Fruit fly (Drosophila melanogaster) whole organism, embryonic: Measurements from ENCODE around the gene CheA7a.
A peak's percentile ranks its signal among the peaks of the same experiment; 100 is the strongest.

Experiments used
- Abd-B ChIP-seq: fragments of 200-800 bp; sonication (Bioruptor generic); optimal IDR thresholded peaks from 2 replicates; lab custom pipeline; 2018; ENCODE audit warnings: missing biosample characterization, mild to moderate bottlenecking, missing genetic modification characterization, moderate library complexity
- CG10543 ChIP-seq: fragments of 200-800 bp; sonication (Bioruptor generic); optimal IDR thresholded peaks from 3 replicates; lab custom pipeline; 2017; ENCODE audit warnings: missing biosample characterization, mild to moderate bottlenecking, missing genetic modification characterization, moderate library complexity
- CG10959 ChIP-seq: fragments of 200-800 bp; sonication (Bioruptor generic); IDR thresholded peaks from 2 replicates; pipeline ENCODE4 v1.3.6; 2022; ENCODE audit warnings: missing biosample characterization, missing genetic modification characterization
- CG12219 ChIP-seq: fragments of 200-800 bp; sonication (Bioruptor generic); optimal IDR thresholded peaks from 3 replicates; lab custom pipeline; 2018; ENCODE audit warnings: missing biosample characterization, mild to moderate bottlenecking, missing genetic modification characterization
- CG14710 ChIP-seq: fragments of 200-800 bp; sonication (Bioruptor generic); optimal IDR thresholded peaks from 3 replicates; lab custom pipeline; 2019; ENCODE audit warnings: missing biosample characterization, mild to moderate bottlenecking, missing genetic modification characterization, moderate library complexity
- CG15269 ChIP-seq: fragments of 200-800 bp; sonication (Bioruptor generic); optimal IDR thresholded peaks from 2 replicates; lab custom pipeline; 2018; ENCODE audit warnings: missing biosample characterization, mild to moderate bottlenecking, missing genetic modification characterization, moderate library complexity
- CG15514 ChIP-seq: fragments of 200-800 bp; sonication (Bioruptor generic); optimal IDR thresholded peaks from 3 replicates; lab custom pipeline; 2017; ENCODE audit warnings: missing biosample characterization, missing genetic modification characterization, mild to moderate bottlenecking, moderate library complexity, missing genetic modification reagents
- CG15601 ChIP-seq: fragments of 200-800 bp; sonication (Bioruptor generic); optimal IDR thresholded peaks from 3 replicates; lab custom pipeline; 2019; ENCODE audit warnings: missing biosample characterization, mild to moderate bottlenecking, missing genetic modification characterization, moderate library complexity
- CG16863 ChIP-seq: fragments of 200-800 bp; sonication (Bioruptor generic); optimal IDR thresholded peaks from 3 replicates; lab custom pipeline; 2016; ENCODE audit warnings: missing biosample characterization, missing genetic modification characterization
- CG17361 ChIP-seq: fragments of 200-800 bp; sonication (Bioruptor generic); IDR thresholded peaks from 3 replicates; pipeline ENCODE4 v1.3.6; 2022; ENCODE audit warnings: missing biosample characterization, missing genetic modification characterization
- CG17912 ChIP-seq: fragments of 200-800 bp; sonication (Bioruptor generic); optimal IDR thresholded peaks from 2 replicates; lab custom pipeline; 2018; ENCODE audit warnings: missing biosample characterization, mild to moderate bottlenecking, missing genetic modification characterization
- CG18764 ChIP-seq: fragments of 200-800 bp; sonication (Bioruptor generic); optimal IDR thresholded peaks from 3 replicates; lab custom pipeline; 2016; ENCODE audit warnings: missing biosample characterization, missing genetic modification characterization
- CG2129 ChIP-seq: fragments of 200-800 bp; sonication (Bioruptor generic); IDR thresholded peaks from 2 replicates; pipeline ENCODE4 v1.3.6; 2022; ENCODE audit warnings: missing biosample characterization, missing genetic modification characterization; ENCODE audit not compliant: partially characterized antibody
- CG2678 ChIP-seq: fragments of 200-800 bp; sonication (Bioruptor generic); optimal IDR thresholded peaks from 3 replicates; lab custom pipeline; 2019; ENCODE audit warnings: missing biosample characterization, mild to moderate bottlenecking, missing genetic modification characterization, moderate library complexity
- CG2875 ChIP-seq: fragments of 200-800 bp; sonication (Bioruptor generic); optimal IDR thresholded peaks from 2 replicates; lab custom pipeline; 2017; ENCODE audit warnings: missing biosample characterization, mild to moderate bottlenecking, missing genetic modification characterization, missing genetic modification reagents
- CG31388 ChIP-seq: fragments of 200-800 bp; sonication (Bioruptor generic); optimal IDR thresholded peaks from 2 replicates; lab custom pipeline; 2016; ENCODE audit warnings: missing biosample characterization, missing genetic modification characterization
- CG33213 ChIP-seq: fragments of 200-800 bp; sonication (Bioruptor generic); optimal IDR thresholded peaks from 3 replicates; lab custom pipeline; 2016; ENCODE audit warnings: missing biosample characterization, missing genetic modification characterization
- CG34376 ChIP-seq: fragments of 200-800 bp; sonication (Bioruptor generic); optimal IDR thresholded peaks from 2 replicates; lab custom pipeline; 2018; ENCODE audit warnings: missing biosample characterization, mild to moderate bottlenecking, missing genetic modification characterization
- CG3726 ChIP-seq: fragments of 200-800 bp; sonication (Bioruptor generic); IDR thresholded peaks from 3 replicates; pipeline ENCODE4, ENCODE4 v1.3.6; 2022; ENCODE audit warnings: missing biosample characterization, missing genetic modification characterization
- CG4360 ChIP-seq: fragments of 200-800 bp; sonication (Bioruptor generic); IDR thresholded peaks from 2 replicates; pipeline ENCODE4 v1.3.6; 2022; ENCODE audit warnings: missing biosample characterization, missing genetic modification characterization
- CG4404 ChIP-seq: fragments of 200-800 bp; sonication (Bioruptor generic); IDR thresholded peaks from 2 replicates; pipeline ENCODE4 v1.3.6; 2022; ENCODE audit warnings: missing biosample characterization, missing genetic modification characterization
- CG4707 ChIP-seq: fragments of 200-800 bp; sonication (Bioruptor generic); optimal IDR thresholded peaks from 2 replicates; lab custom pipeline; 2018; ENCODE audit warnings: missing biosample characterization, mild to moderate bottlenecking, missing genetic modification characterization, moderate library complexity
- CG6689 ChIP-seq: fragments of 200-800 bp; sonication (Bioruptor generic); IDR thresholded peaks from 2 replicates; pipeline ENCODE4 v1.3.6; 2022; ENCODE audit warnings: missing biosample characterization, missing genetic modification characterization
- CG6791 ChIP-seq: fragments of 200-800 bp; sonication (Bioruptor generic); IDR thresholded peaks from 3 replicates; pipeline ENCODE4 v1.3.6; 2022; ENCODE audit warnings: missing biosample characterization, missing genetic modification characterization; ENCODE audit not compliant: partially characterized antibody
- Dip2 ChIP-seq: fragments of 200-800 bp; sonication (Bioruptor generic); IDR thresholded peaks from 2 replicates; pipeline ENCODE4 v1.3.6; 2022; ENCODE audit warnings: missing biosample characterization, missing genetic modification characterization
- Hand ChIP-seq: fragments of 200-800 bp; sonication (Bioruptor generic); optimal IDR thresholded peaks from 2 replicates; lab custom pipeline; 2017; ENCODE audit warnings: mild to moderate bottlenecking, missing biosample characterization, missing genetic modification reagents, missing genetic modification characterization
- Mad ChIP-seq: fragments of 200-800 bp; sonication (Bioruptor generic); optimal IDR thresholded peaks from 2 replicates; lab custom pipeline; 2016; ENCODE audit warnings: missing biosample characterization, missing genetic modification characterization
- Poxn ChIP-seq: fragments of 200-800 bp; sonication (Bioruptor generic); IDR thresholded peaks from 2 replicates; pipeline ENCODE4 v1.3.6; 2022; ENCODE audit warnings: missing biosample characterization, missing genetic modification characterization
- Ptx1 ChIP-seq: fragments of 200-800 bp; sonication (Bioruptor generic); IDR thresholded peaks from 2 replicates; pipeline ENCODE4 v1.3.6; 2022; ENCODE audit warnings: missing biosample characterization, missing genetic modification characterization
- Rx ChIP-seq: fragments of 200-800 bp; sonication (Bioruptor generic); IDR thresholded peaks from 2 replicates; pipeline ENCODE4 v1.3.6; 2022; ENCODE audit warnings: missing biosample characterization, missing genetic modification characterization
- Six4 ChIP-seq: fragments of 200-800 bp; sonication (Bioruptor generic); optimal IDR thresholded peaks from 2 replicates; lab custom pipeline; 2016; ENCODE audit warnings: missing biosample characterization, missing genetic modification characterization
- Xbp1 ChIP-seq: fragments of 200-800 bp; sonication (Bioruptor generic); optimal IDR thresholded peaks from 3 replicates; lab custom pipeline; 2016; ENCODE audit warnings: missing biosample characterization, mild to moderate bottlenecking, missing genetic modification characterization
- cad ChIP-seq: fragments of >200 bp; optimal IDR thresholded peaks from 2 replicates; lab custom pipeline; 2017; ENCODE audit warnings: missing biosample characterization, missing genetic modification characterization
- eyg ChIP-seq: fragments of 200-800 bp; sonication (Bioruptor generic); optimal IDR thresholded peaks from 3 replicates; lab custom pipeline; 2016; ENCODE audit warnings: missing biosample characterization, missing genetic modification characterization
- fd3F ChIP-seq: fragments of 200-800 bp; sonication (Bioruptor generic); optimal IDR thresholded peaks from 2 replicates; lab custom pipeline; 2018; ENCODE audit warnings: missing biosample characterization, mild to moderate bottlenecking, missing genetic modification characterization, moderate library complexity
- grn ChIP-seq: fragments of 200-800 bp; sonication (Bioruptor generic); optimal IDR thresholded peaks from 3 replicates; lab custom pipeline; 2017; ENCODE audit warnings: missing biosample characterization, missing genetic modification characterization
- jing ChIP-seq: fragments of 200-800 bp; sonication (Bioruptor generic); optimal IDR thresholded peaks from 2 replicates; lab custom pipeline; 2018; ENCODE audit warnings: missing biosample characterization, mild to moderate bottlenecking, missing genetic modification characterization
- maf-S ChIP-seq: fragments of 200-800 bp; sonication (Bioruptor generic); optimal IDR thresholded peaks from 2 replicates; lab custom pipeline; 2016; ENCODE audit warnings: missing biosample characterization, missing genetic modification characterization
- mirr ChIP-seq: fragments of 200-800 bp; sonication (Bioruptor generic); optimal IDR thresholded peaks from 3 replicates; lab custom pipeline; 2018; ENCODE audit warnings: missing biosample characterization, mild to moderate bottlenecking, missing genetic modification characterization
- phol ChIP-seq: fragments of 200-800 bp; sonication (Bioruptor generic); optimal IDR thresholded peaks from 3 replicates; lab custom pipeline; 2018; ENCODE audit warnings: missing biosample characterization, mild to moderate bottlenecking, missing genetic modification characterization, moderate library complexity
- pnt ChIP-seq: fragments of 200-800 bp; sonication (Bioruptor generic); optimal IDR thresholded peaks from 3 replicates; lab custom pipeline; 2016; ENCODE audit warnings: missing biosample characterization, missing genetic modification characterization
- row ChIP-seq: fragments of 200-800 bp; sonication (Bioruptor generic); IDR thresholded peaks from 3 replicates; pipeline ENCODE4 v1.3.6; 2022; ENCODE audit warnings: missing biosample characterization, missing genetic modification characterization
- salm ChIP-seq: fragments of 200-800 bp; sonication (Bioruptor generic); optimal IDR thresholded peaks from 2 replicates; lab custom pipeline; 2018; ENCODE audit warnings: missing biosample characterization, mild to moderate bottlenecking, missing genetic modification characterization
- sc ChIP-seq, 3 experiments: fragments of >200 bp in 2 of 3; fragments of 200-800 bp in 1 of 3; sonication (Bioruptor generic) in 1 of 3; optimal IDR thresholded peaks; 2 replicates in 2 of 3; 3 replicates in 1 of 3; lab custom pipeline; 2017; ENCODE audit warnings: mild to moderate bottlenecking in 1 of 3, missing biosample characterization in 1 of 3, missing genetic modification characterization in 1 of 3, missing genetic modification reagents in 1 of 3
- sens ChIP-seq: fragments of 200-800 bp; sonication (Bioruptor generic); peaks from one replicate; lab custom pipeline; 2016; ENCODE audit warnings: missing biosample characterization, missing genetic modification characterization
- slbo ChIP-seq: fragments of 200-800 bp; sonication (Bioruptor generic); IDR thresholded peaks from 2 replicates; pipeline ENCODE4 v1.3.6; 2022; ENCODE audit warnings: missing biosample characterization, missing genetic modification characterization
- sqz ChIP-seq: fragments of 200-800 bp; sonication (Bioruptor generic); optimal IDR thresholded peaks from 3 replicates; lab custom pipeline; 2018; ENCODE audit warnings: missing biosample characterization, mild to moderate bottlenecking, missing genetic modification characterization
- tgo ChIP-seq: fragments of 200-800 bp; sonication (Bioruptor generic); IDR thresholded peaks from 3 replicates; pipeline ENCODE4 v1.3.6; 2022; ENCODE audit warnings: missing biosample characterization, missing genetic modification characterization
- unc-4 ChIP-seq: fragments of 200-800 bp; sonication (Bioruptor generic); IDR thresholded peaks from 2 replicates; pipeline ENCODE4 v1.3.6; 2022; ENCODE audit warnings: missing biosample characterization, missing genetic modification characterization; ENCODE audit not compliant: partially characterized antibody
- yki ChIP-seq: fragments of >200 bp; optimal IDR thresholded peaks from 3 replicates; lab custom pipeline; 2018

Gene CheA7a

DNA sequence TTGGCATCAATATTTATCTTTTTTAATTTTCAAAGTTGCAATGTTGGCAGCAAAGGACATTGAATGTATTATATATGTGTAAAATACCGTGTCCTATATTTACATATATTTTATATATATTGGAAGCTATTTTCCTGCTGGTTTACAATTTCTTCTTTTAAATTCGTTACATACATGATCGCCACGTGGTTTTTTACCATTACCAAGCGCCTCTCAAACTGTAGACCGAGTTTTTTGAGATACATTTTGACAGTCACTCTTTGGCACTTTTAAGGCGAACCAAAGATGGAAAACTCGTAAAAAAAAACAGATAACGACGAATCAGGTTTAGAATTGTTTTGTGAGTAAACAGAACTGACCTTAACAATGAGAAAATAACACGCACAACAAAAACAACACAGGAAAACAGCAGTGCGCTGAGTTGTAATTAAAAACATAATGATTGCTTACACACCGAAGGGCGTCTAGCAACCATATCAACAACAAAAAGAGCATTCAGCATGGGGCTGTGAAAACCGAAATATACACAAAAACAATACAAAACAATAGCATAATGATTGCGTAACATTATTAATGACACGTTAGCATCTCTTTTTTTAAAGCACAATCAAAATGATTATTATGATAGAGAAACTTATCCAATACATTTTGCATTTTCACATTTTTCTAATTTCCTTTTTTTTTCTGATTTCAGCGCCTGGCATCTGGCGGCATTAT lies 38.2 kb upstream of the CheA7a start (continued):
- no peak for TF ChIP-seq CG15601 (tag; lab: Kevin White, UChicago)
- no peak for TF ChIP-seq unc-4 (GFP tag; lab: Robert Waterston, UW)
- TF ChIP-seq maf-S (GFP tag; lab: Kevin White, UChicago): no peak
- TF ChIP-seq CG2129 (GFP tag; lab: Robert Waterston, UW): no peak
- TF ChIP-seq CG2678: no peak
- TF ChIP-seq CG15514: no peak
- TF ChIP-seq CG6689 (GFP tag; lab: Robert Waterston, UW): no peak
- TF ChIP-seq CG31388: no peak
- peak; percentile 44 for TF ChIP-seq cad (GFP tag; lab: Kevin White, UChicago)
- no peak for TF ChIP-seq fd3F (GFP tag; lab: Kevin White, UChicago)
- TF ChIP-seq CG17912 (GFP tag; lab: Kevin White, UChicago): no peak
- TF ChIP-seq Hand (GFP tag; lab: Kevin White, UChicago): no peak
- peak; percentile 50 for TF ChIP-seq CG4360 (GFP tag; lab: Robert Waterston, UW)
- TF ChIP-seq CG12219: no peak
- no peak for TF ChIP-seq tgo (GFP tag; lab: Robert Waterston, UW)
- TF ChIP-seq CG3726 (GFP tag; lab: Robert Waterston, UW): no peak
- peak; percentile 71 for TF ChIP-seq sens (GFP tag; lab: Kevin White, UChicago)
- no peak for TF ChIP-seq CG2875 (GFP tag; lab: Kevin White, UChicago)
- no peak for TF ChIP-seq CG10959 (GFP tag; lab: Robert Waterston, UW)
- no peak for TF ChIP-seq CG17361
- TF ChIP-seq salm: no peak
- no peak for TF ChIP-seq CG14710 (tag; lab: Kevin White, UChicago)
- TF ChIP-seq pnt (GFP tag; lab: Kevin White, UChicago): no peak
- TF ChIP-seq Ptx1 (GFP tag; lab: Robert Waterston, UW): no peak
- TF ChIP-seq CG16863 (GFP tag; lab: Kevin White, UChicago): no peak
- TF ChIP-seq jing (GFP tag; lab: Kevin White, UChicago): no peak
- TF ChIP-seq mirr (GFP tag; lab: Kevin White, UChicago): peak; percentile 11
- no peak for TF ChIP-seq CG4404 (GFP tag; lab: Robert Waterston, UW)
- TF ChIP-seq CG15269 (tag; lab: Kevin White, UChicago): no peak
- no peak for TF ChIP-seq Six4 (GFP tag; lab: Kevin White, UChicago)
- no peak for TF ChIP-seq Dip2 (GFP tag; lab: Robert Waterston, UW)
- TF ChIP-seq CG6791 (GFP tag; lab: Robert Waterston, UW): no peak
- no peak for TF ChIP-seq Rx (GFP tag; lab: Robert Waterston, UW)
- TF ChIP-seq yki (lab: Kevin White, UChicago): no peak
- no peak for TF ChIP-seq CG33213
- no peak for TF ChIP-seq slbo (GFP tag; lab: Robert Waterston, UW)
- no peak for TF ChIP-seq row (GFP tag; lab: Robert Waterston, UW)
- TF ChIP-seq Xbp1: peak; percentile 11
- TF ChIP-seq sc (optimal IDR thresholded peaks at IDR 0.05; lab: Kevin White, UChicago): no peak
- TF ChIP-seq sc (GFP tag; optimal IDR thresholded peaks at IDR 0.05; lab: Kevin White, UChicago): no peak
- peak; percentile 21 for TF ChIP-seq sqz (GFP tag; lab: Kevin White, UChicago)
- TF ChIP-seq CG34376 (GFP tag; lab: Kevin White, UChicago): no peak
- TF ChIP-seq CG18764: no peak
- no peak for TF ChIP-seq CG4707
- TF ChIP-seq Poxn (GFP tag; lab: Robert Waterston, UW): no peak
- no peak for TF ChIP-seq Mad (GFP tag; lab: Kevin White, UChicago)
- peak; percentile 6 for TF ChIP-seq Abd-B (GFP tag; lab: Kevin White, UChicago)
- TF ChIP-seq phol (tag; lab: Kevin White, UChicago): no peak
- no peak for TF ChIP-seq eyg (GFP tag; lab: Kevin White, UChicago)
- no peak for TF ChIP-seq grn (GFP tag; lab: Kevin White, UChicago)
- TF ChIP-seq CG10543: peak; percentile 14
